Fruit fly (Drosophila melanogaster) whole organism, embryonic: Measurements from ENCODE around the gene CG6959.

Source experiments
- Ada2b ChIP-seq: fragments of 200-800 bp; sonication (Bioruptor generic); IDR thresholded peaks from 2 replicates; pipeline ENCODE4 v1.3.6; 2022; ENCODE audit warnings: missing biosample characterization, missing genetic modification characterization
- B-H1 ChIP-seq: fragments of 200-800 bp; sonication (Bioruptor generic); IDR thresholded peaks from 3 replicates; pipeline ENCODE4 v1.3.6; 2022; ENCODE audit warnings: missing biosample characterization, missing genetic modification characterization
- CG10431 ChIP-seq: fragments of 200-800 bp; sonication (Bioruptor generic); optimal IDR thresholded peaks from 3 replicates; lab custom pipeline; 2018; ENCODE audit warnings: missing biosample characterization, mild to moderate bottlenecking, missing genetic modification characterization
- CG10654 ChIP-seq: fragments of 200-800 bp; sonication (Bioruptor generic); optimal IDR thresholded peaks from 2 replicates; lab custom pipeline; 2016; ENCODE audit warnings: missing biosample characterization, missing genetic modification characterization
- CG12236 ChIP-seq: fragments of 200-800 bp; sonication (Bioruptor generic); optimal IDR thresholded peaks from 2 replicates; lab custom pipeline; 2016; ENCODE audit warnings: missing biosample characterization, missing genetic modification characterization
- CG1233 ChIP-seq: fragments of 200-800 bp; sonication (Bioruptor generic); optimal IDR thresholded peaks from 4 replicates; lab custom pipeline; 2018; ENCODE audit warnings: missing biosample characterization, mild to moderate bottlenecking, missing genetic modification characterization
- CG1529 ChIP-seq: fragments of 200-800 bp; sonication (Bioruptor generic); optimal IDR thresholded peaks from 3 replicates; lab custom pipeline; 2018; ENCODE audit warnings: missing biosample characterization, missing genetic modification characterization
- CG15479 ChIP-seq: fragments of 200-800 bp; sonication (Bioruptor generic); optimal IDR thresholded peaks from 3 replicates; lab custom pipeline; 2019; ENCODE audit warnings: missing biosample characterization, mild to moderate bottlenecking, missing genetic modification characterization, moderate library complexity
- CG15696 ChIP-seq: fragments of 200-800 bp; sonication (Bioruptor generic); optimal IDR thresholded peaks from 2 replicates; lab custom pipeline; 2019; ENCODE audit warnings: missing biosample characterization, mild to moderate bottlenecking, missing genetic modification characterization, moderate library complexity
- CG17829 ChIP-seq: fragments of 200-800 bp; optimal IDR thresholded peaks from 2 replicates; lab custom pipeline; 2019; ENCODE audit warnings: missing biosample characterization, mild to moderate bottlenecking, missing genetic modification characterization, moderate library complexity
- CG18599 ChIP-seq: fragments of 200-800 bp; sonication (Bioruptor generic); optimal IDR thresholded peaks from 3 replicates; lab custom pipeline; 2017; ENCODE audit warnings: missing biosample characterization, missing genetic modification characterization, mild to moderate bottlenecking, moderate library complexity, missing genetic modification reagents
- CG32772 ChIP-seq: fragments of 200-800 bp; sonication (Bioruptor generic); IDR thresholded peaks from 2 replicates; pipeline ENCODE4 v1.3.6; 2022; ENCODE audit warnings: missing biosample characterization, missing genetic modification characterization
- CG4360 ChIP-seq: fragments of 200-800 bp; sonication (Bioruptor generic); IDR thresholded peaks from 2 replicates; pipeline ENCODE4 v1.3.6; 2022; ENCODE audit warnings: missing biosample characterization, missing genetic modification characterization
- CG4730 ChIP-seq: fragments of 200-800 bp; sonication (Bioruptor generic); IDR thresholded peaks from 2 replicates; pipeline ENCODE4 v1.3.6; 2022; ENCODE audit warnings: missing biosample characterization, missing genetic modification characterization
- CG6254 ChIP-seq: fragments of 200-800 bp; sonication (Bioruptor generic); optimal IDR thresholded peaks from 3 replicates; lab custom pipeline; 2017; ENCODE audit warnings: mild to moderate bottlenecking, missing biosample characterization, missing genetic modification reagents, missing genetic modification characterization
- CG7928 ChIP-seq: fragments of 200-800 bp; sonication (Bioruptor generic); optimal IDR thresholded peaks from 2 replicates; lab custom pipeline; 2017; ENCODE audit warnings: missing biosample characterization, mild to moderate bottlenecking, missing genetic modification characterization
- CG8281 ChIP-seq: fragments of 200-800 bp; sonication (Bioruptor generic); optimal IDR thresholded peaks from 2 replicates; lab custom pipeline; 2018; ENCODE audit warnings: missing biosample characterization, mild to moderate bottlenecking, missing genetic modification characterization, moderate library complexity
- CG9797 ChIP-seq: fragments of 200-800 bp; sonication (Bioruptor generic); optimal IDR thresholded peaks from 3 replicates; lab custom pipeline; 2018; ENCODE audit warnings: missing biosample characterization, mild to moderate bottlenecking, missing genetic modification characterization
- Dfd ChIP-seq, 2 experiments: fragments of >200 bp; optimal IDR thresholded peaks; 2 replicates each; lab custom pipeline; 2017; ENCODE audit warnings: missing biosample characterization in 2 of 2, missing genetic modification characterization in 2 of 2
- Dip2 ChIP-seq: fragments of 200-800 bp; sonication (Bioruptor generic); IDR thresholded peaks from 2 replicates; pipeline ENCODE4 v1.3.6; 2022; ENCODE audit warnings: missing biosample characterization, missing genetic modification characterization
- Dp ChIP-seq: fragments of 200-800 bp; sonication (Bioruptor generic); optimal IDR thresholded peaks from 2 replicates; lab custom pipeline; 2018; ENCODE audit warnings: missing biosample characterization, mild to moderate bottlenecking, missing genetic modification characterization, moderate library complexity
- ERR ChIP-seq: fragments of 200-800 bp; sonication (Bioruptor generic); optimal IDR thresholded peaks from 2 replicates; lab custom pipeline; 2016; ENCODE audit warnings: missing biosample characterization, missing genetic modification characterization
- HLH3B ChIP-seq: fragments of 200-800 bp; sonication (Bioruptor generic); IDR thresholded peaks from 2 replicates; pipeline ENCODE4 v1.3.6; 2022; ENCODE audit warnings: missing biosample characterization, missing genetic modification characterization
- HmgD ChIP-seq: fragments of 200-800 bp; sonication (Bioruptor generic); optimal IDR thresholded peaks from 3 replicates; lab custom pipeline; 2016; ENCODE audit warnings: missing biosample characterization, missing genetic modification characterization
- Hr78 ChIP-seq, 2 experiments: fragments of 200-800 bp in 1 of 2; fragments of >200 bp in 1 of 2; sonication (Bioruptor generic) in 1 of 2; optimal IDR thresholded peaks; 2 replicates each; lab custom pipeline; 2017 to 2019; ENCODE audit warnings: missing biosample characterization in 2 of 2, missing genetic modification characterization in 2 of 2, mild to moderate bottlenecking in 1 of 2, moderate library complexity in 1 of 2
- Kr ChIP-seq: fragments of 200-800 bp; sonication (Bioruptor generic); optimal IDR thresholded peaks from 2 replicates; lab custom pipeline; 2017; ENCODE audit warnings: missing biosample characterization, mild to moderate bottlenecking, missing genetic modification characterization
- Meics ChIP-seq: fragments of 200-800 bp; sonication (Bioruptor generic); optimal IDR thresholded peaks from 2 replicates; lab custom pipeline; 2017; ENCODE audit warnings: missing biosample characterization, mild to moderate bottlenecking, missing genetic modification characterization
- NFAT ChIP-seq: fragments of 200-800 bp; sonication (Bioruptor generic); IDR thresholded peaks from 2 replicates; pipeline ENCODE4 v1.3.6; 2022; ENCODE audit warnings: missing biosample characterization, missing genetic modification characterization
- Pdp1 ChIP-seq, 2 experiments: fragments of 200-800 bp; sonication (Bioruptor generic); optimal IDR thresholded peaks; 3 replicates each; lab custom pipeline; 2016; ENCODE audit warnings: missing biosample characterization in 2 of 2, missing genetic modification characterization in 2 of 2, mild to moderate bottlenecking in 1 of 2, moderate library complexity in 1 of 2
- Ptx1 ChIP-seq: fragments of 200-800 bp; sonication (Bioruptor generic); IDR thresholded peaks from 2 replicates; pipeline ENCODE4 v1.3.6; 2022; ENCODE audit warnings: missing biosample characterization, missing genetic modification characterization
- Side ChIP-seq: fragments of 200-800 bp; sonication (Bioruptor generic); optimal IDR thresholded peaks from 2 replicates; lab custom pipeline; 2016; ENCODE audit warnings: missing biosample characterization, missing genetic modification characterization
- Tbp ChIP-seq: fragments of >200 bp; optimal IDR thresholded peaks from 2 replicates; lab custom pipeline; 2018; ENCODE audit warnings: missing biosample characterization, missing genetic modification characterization
- az2 ChIP-seq: fragments of 200-800 bp; sonication (Bioruptor generic); optimal IDR thresholded peaks from 3 replicates; lab custom pipeline; 2016; ENCODE audit warnings: missing biosample characterization, missing genetic modification characterization
- btn ChIP-seq: fragments of 200-800 bp; sonication (Bioruptor generic); optimal IDR thresholded peaks from 2 replicates; lab custom pipeline; 2016; ENCODE audit warnings: missing biosample characterization, missing genetic modification characterization
- cato ChIP-seq: fragments of 200-800 bp; sonication (Bioruptor generic); optimal IDR thresholded peaks from 2 replicates; lab custom pipeline; 2016; ENCODE audit warnings: missing biosample characterization, missing genetic modification characterization, borderline replicate concordance
- dmrt11E ChIP-seq: fragments of 200-800 bp; sonication (Bioruptor generic); optimal IDR thresholded peaks from 3 replicates; lab custom pipeline; 2018; ENCODE audit warnings: missing biosample characterization, mild to moderate bottlenecking, missing genetic modification characterization, moderate library complexity
- ewg ChIP-seq: fragments of 200-800 bp; sonication (Bioruptor generic); optimal IDR thresholded peaks from 3 replicates; lab custom pipeline; 2017; ENCODE audit warnings: mild to moderate bottlenecking, missing biosample characterization, missing genetic modification reagents, missing genetic modification characterization
- fru ChIP-seq: fragments of >200 bp; optimal IDR thresholded peaks from 2 replicates; lab custom pipeline; 2017
- gro ChIP-seq: fragments of 200-800 bp; sonication (Bioruptor generic); optimal IDR thresholded peaks from 2 replicates; lab custom pipeline; 2016; ENCODE audit warnings: missing biosample characterization, missing genetic modification characterization
- insv ChIP-seq, 2 experiments: fragments of 200-800 bp; sonication (Bioruptor generic); optimal IDR thresholded peaks; 3 replicates each; lab custom pipeline; 2016 to 2018; ENCODE audit warnings: missing biosample characterization in 2 of 2, missing genetic modification characterization in 2 of 2
- knrl ChIP-seq: fragments of 200-800 bp; sonication (Bioruptor generic); IDR thresholded peaks from 3 replicates; pipeline ENCODE4 v1.3.6; 2022; ENCODE audit warnings: missing biosample characterization, missing genetic modification characterization; ENCODE audit not compliant: partially characterized antibody
- lmd ChIP-seq: fragments of 200-800 bp; sonication (Bioruptor generic); IDR thresholded peaks from 2 replicates; pipeline ENCODE4 v1.3.6; 2022; ENCODE audit warnings: missing biosample characterization, missing genetic modification characterization
- nerfin-1 ChIP-seq: fragments of 200-800 bp; sonication (Bioruptor generic); optimal IDR thresholded peaks from 3 replicates; lab custom pipeline; 2019; ENCODE audit warnings: missing biosample characterization, mild to moderate bottlenecking, missing genetic modification characterization, moderate library complexity
- oc ChIP-seq: fragments of 200-800 bp; sonication (Bioruptor generic); optimal IDR thresholded peaks from 2 replicates; lab custom pipeline; 2018; ENCODE audit warnings: missing biosample characterization, mild to moderate bottlenecking, missing genetic modification characterization, moderate library complexity
- odd ChIP-seq: fragments of 200-800 bp; sonication (Bioruptor generic); optimal IDR thresholded peaks from 2 replicates; lab custom pipeline; 2017; ENCODE audit warnings: missing biosample characterization, mild to moderate bottlenecking, missing genetic modification characterization
- pb ChIP-seq: fragments of 200-800 bp; sonication (Bioruptor generic); optimal IDR thresholded peaks from 3 replicates; lab custom pipeline; 2016; ENCODE audit warnings: missing biosample characterization, missing genetic modification characterization
- pzg ChIP-seq: fragments of 200-800 bp; sonication (Bioruptor generic); optimal IDR thresholded peaks from 3 replicates; lab custom pipeline; 2018; ENCODE audit warnings: missing biosample characterization, mild to moderate bottlenecking, missing genetic modification characterization, moderate library complexity
- rib ChIP-seq: fragments of 200-800 bp; sonication (Bioruptor generic); IDR thresholded peaks from 2 replicates; pipeline ENCODE4 v1.3.6; 2022; ENCODE audit warnings: missing biosample characterization, missing genetic modification characterization
- scrt ChIP-seq: fragments of 200-800 bp; sonication (Bioruptor generic); optimal IDR thresholded peaks from 2 replicates; lab custom pipeline; 2018; ENCODE audit warnings: missing biosample characterization, mild to moderate bottlenecking, missing genetic modification characterization, moderate library complexity
- twi ChIP-seq: fragments of 200-800 bp; optimal IDR thresholded peaks from 2 replicates; lab custom pipeline; 2019; ENCODE audit warnings: missing biosample characterization, mild to moderate bottlenecking, missing genetic modification characterization, moderate library complexity
- unc-4 ChIP-seq: fragments of 200-800 bp; sonication (Bioruptor generic); IDR thresholded peaks from 2 replicates; pipeline ENCODE4 v1.3.6; 2022; ENCODE audit warnings: missing biosample characterization, missing genetic modification characterization; ENCODE audit not compliant: partially characterized antibody
- zen ChIP-seq: fragments of 200-800 bp; sonication (Bioruptor generic); optimal IDR thresholded peaks from 3 replicates; lab custom pipeline; 2018; ENCODE audit warnings: missing biosample characterization, mild to moderate bottlenecking, missing genetic modification characterization, moderate library complexity

Gene CG6959

DNA sequence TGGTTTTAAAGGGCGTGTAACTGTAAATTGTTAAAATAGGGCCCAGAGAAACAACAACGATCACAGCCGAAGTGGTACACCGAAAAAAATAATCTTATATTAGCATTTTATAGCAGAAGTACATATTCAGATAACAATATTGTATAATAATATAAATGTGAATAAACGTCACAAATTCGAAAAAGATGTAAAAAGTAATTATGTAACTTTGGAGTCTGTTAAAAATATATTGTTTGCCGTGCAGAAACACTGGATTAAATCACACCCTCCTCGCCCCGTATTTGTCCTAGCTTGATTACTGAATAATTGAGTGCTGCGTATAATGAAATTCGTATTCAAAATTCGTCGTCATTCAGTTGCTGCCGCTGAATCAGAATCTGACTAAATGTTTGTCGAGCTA is 14.1 kb downstream of the CG6959 start (continued):
- TF ChIP-seq fru (lab: Kevin White, UChicago) (no peak), CG17829 (tag; lab: Kevin White, UChicago) (no peak), nerfin-1 (tag; lab: Kevin White, UChicago) (no peak), odd (GFP tag; lab: Kevin White, UChicago) (no peak), pzg (GFP tag; lab: Kevin White, UChicago) (no peak), CG10654 (no peak), twi (tag; lab: Kevin White, UChicago) (no peak), CG8281 (tag; lab: Kevin White, UChicago) (no peak), CG9797 (GFP tag; lab: Kevin White, UChicago) (no peak), CG12236 (GFP tag; lab: Kevin White, UChicago) (no peak), zen (no peak), Dfd (GFP tag; optimal IDR thresholded peaks at IDR 0.05; lab: Kevin White, UChicago) (no peak), rib (GFP tag; lab: Robert Waterston, UW) (no peak), CG1529 (GFP tag; lab: Kevin White, UChicago) (no peak), Meics (GFP tag; lab: Kevin White, UChicago) (peak; percentile 43), Side (GFP tag; lab: Kevin White, UChicago) (no peak), Kr (GFP tag; lab: Kevin White, UChicago) (no peak), CG32772 (GFP tag; lab: Robert Waterston, UW) (no peak), HmgD (GFP tag; lab: Kevin White, UChicago) (no peak), insv (GFP tag; optimal IDR thresholded peaks at IDR 0.05; lab: Kevin White, UChicago) (no peak), CG6254 (no peak), NFAT (GFP tag; lab: Robert Waterston, UW) (no peak), Pdp1 (GFP tag; optimal IDR thresholded peaks at IDR 0.05; lab: Kevin White, UChicago) (peak in 1 of 2 experiments; percentile 50), CG4360 (no peak), CG15696 (tag; lab: Kevin White, UChicago) (no peak), lmd (GFP tag; lab: Robert Waterston, UW) (no peak), CG18599 (peak; percentile 47), Tbp (GFP tag; lab: Kevin White, UChicago) (no peak), oc (no peak), ERR (no peak), gro (GFP tag; lab: Kevin White, UChicago) (no peak), pb (no peak), Dip2 (no peak), scrt (GFP tag; lab: Kevin White, UChicago) (no peak), B-H1 (GFP tag; lab: Robert Waterston, UW) (peak; percentile 19; the same call in 2 of the 3 replicates), CG1233 (GFP tag; lab: Kevin White, UChicago) (no peak), HLH3B (GFP tag; lab: Robert Waterston, UW) (peak; percentile 34; the same call in 1 of the 2 replicates), Ptx1 (GFP tag; lab: Robert Waterston, UW) (peak; percentile 61), CG7928 (GFP tag; lab: Kevin White, UChicago) (no peak), knrl (GFP tag; lab: Robert Waterston, UW) (no peak), Ada2b (GFP tag; lab: Robert Waterston, UW) (no peak), Dp (GFP tag; lab: Kevin White, UChicago) (no peak), unc-4 (no peak), btn (GFP tag; lab: Kevin White, UChicago) (no peak), CG15479 (no peak), az2 (GFP tag; lab: Kevin White, UChicago) (peak; percentile 18), CG4730 (GFP tag; lab: Robert Waterston, UW) (no peak), dmrt11E (tag; lab: Kevin White, UChicago) (no peak), Hr78 (GFP tag; optimal IDR thresholded peaks at IDR 0.05; lab: Kevin White, UChicago) (no peak), cato (GFP tag; lab: Kevin White, UChicago) (no peak), ewg (GFP tag; lab: Kevin White, UChicago) (no peak), CG10431 (GFP tag; lab: Kevin White, UChicago) (no peak)
